Worm (Caenorhabditis elegans): ENCODE results near the gene R53.4.

The R53.4 gene

ce11 chrII:9963808-9964207 is 4.0 kb downstream of the R53.4 start:
- TF ChIP-seq C17E4.6 (GFP tag; IDR thresholded peaks at IDR 0.05) (no peak), dox-1 (GFP tag; IDR thresholded peaks at IDR 0.05) (0 out of 2 replicates have a peak, but pooled peaks have one; percentile 2), nhr-80 (tag; optimal IDR thresholded peaks at IDR 0.05) (peak; percentile 65), Y56A3A.18 (GFP tag; IDR thresholded peaks at IDR 0.05) (no peak)

DNA sequence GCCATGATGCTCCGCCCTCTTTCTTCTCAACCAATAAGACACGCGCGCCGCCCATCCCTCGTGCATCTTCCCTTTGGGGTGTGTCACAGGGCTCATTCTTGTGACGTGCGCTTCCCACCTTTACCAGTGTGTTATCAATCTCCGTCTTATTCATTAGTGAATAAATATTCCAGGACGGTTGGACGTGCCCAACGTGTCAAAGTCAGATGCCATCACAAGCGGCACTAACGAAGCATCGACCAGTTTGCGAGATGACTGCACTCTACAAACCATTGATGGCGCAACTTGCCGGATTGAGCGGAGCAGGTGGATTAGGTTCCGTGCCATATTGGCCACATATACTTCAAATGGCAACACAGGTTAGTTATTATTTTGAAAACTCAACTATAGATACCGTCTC is 7.7 kb downstream of the R53.4 start:
- TF ChIP-seq attf-5 (GFP tag; optimal IDR thresholded peaks at IDR 0.05) = no peak
- TF ChIP-seq T07F8.4 (tag; optimal IDR thresholded peaks at IDR 0.05) = no peak
- TF ChIP-seq zfh-2 (GFP tag; conservative IDR thresholded peaks at IDR 0.05) = 0 out of 2 replicates have a peak, but pooled peaks have one; percentile 20

DNA sequence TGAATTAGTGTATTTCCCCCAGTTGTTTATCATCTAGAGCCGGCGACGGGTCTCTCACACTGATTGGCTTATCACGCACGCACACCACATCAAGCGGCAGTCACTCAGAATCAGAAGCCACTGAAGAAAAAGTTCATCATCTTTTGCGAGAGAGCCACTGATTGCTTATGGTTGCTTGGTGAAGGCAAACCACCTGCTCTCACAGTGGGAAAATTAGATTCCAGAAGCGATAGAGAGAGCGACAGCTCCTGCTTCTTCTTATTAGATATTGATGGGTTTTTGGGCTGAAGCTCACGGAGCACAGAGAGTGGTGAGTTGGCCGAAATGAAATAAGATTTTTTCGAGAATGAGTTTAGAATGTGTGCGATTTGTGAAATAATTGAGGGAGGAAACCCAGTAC is 11.7 kb downstream of the R53.4 start:
- TF ChIP-seq ZK185.1 (tag; optimal IDR thresholded peaks at IDR 0.05; ENCODE audit: poor library complexity, severe bottlenecking) (no peak), K12H6.12 (tag; optimal IDR thresholded peaks at IDR 0.05) (no peak), repo-1 (tag; optimal IDR thresholded peaks at IDR 0.05) (no peak), mcd-1 (GFP tag; IDR thresholded peaks at IDR 0.05) (no peak), ama-1 (optimal IDR thresholded peaks at IDR 0.05) (no peak), ama-1 (GFP tag; optimal IDR thresholded peaks at IDR 0.05) (no peak), ceh-40 (GFP tag; IDR thresholded peaks at IDR 0.05) (no peak), attf-3 (GFP tag; conservative IDR thresholded peaks at IDR 0.05) (no peak), mxl-1 (tag; optimal IDR thresholded peaks at IDR 0.05) (no peak), T26A5.8 (tag; optimal IDR thresholded peaks at IDR 0.05) (no peak), ztf-28 (GFP tag; IDR thresholded peaks at IDR 0.05) (no peak), aptf-2 (GFP tag; conservative IDR thresholded peaks at IDR 0.05) (no peak), lir-1 (GFP tag; conservative IDR thresholded peaks at IDR 0.05) (no peak), rcor-1 (GFP tag; IDR thresholded peaks at IDR 0.05) (no peak), akir-1 (GFP tag; optimal IDR thresholded peaks at IDR 0.05) (no peak), madf-8 (GFP tag; conservative IDR thresholded peaks at IDR 0.05) (no peak), nfya-1 (tag; optimal IDR thresholded peaks at IDR 0.05; ENCODE audit: borderline replicate concordance, insufficient read depth) (no peak), lag-1 (GFP tag; IDR thresholded peaks at IDR 0.05) (no peak), F55B11.4 (tag; optimal IDR thresholded peaks at IDR 0.05; ENCODE audit: borderline replicate concordance, insufficient read depth) (no peak)

DNA sequence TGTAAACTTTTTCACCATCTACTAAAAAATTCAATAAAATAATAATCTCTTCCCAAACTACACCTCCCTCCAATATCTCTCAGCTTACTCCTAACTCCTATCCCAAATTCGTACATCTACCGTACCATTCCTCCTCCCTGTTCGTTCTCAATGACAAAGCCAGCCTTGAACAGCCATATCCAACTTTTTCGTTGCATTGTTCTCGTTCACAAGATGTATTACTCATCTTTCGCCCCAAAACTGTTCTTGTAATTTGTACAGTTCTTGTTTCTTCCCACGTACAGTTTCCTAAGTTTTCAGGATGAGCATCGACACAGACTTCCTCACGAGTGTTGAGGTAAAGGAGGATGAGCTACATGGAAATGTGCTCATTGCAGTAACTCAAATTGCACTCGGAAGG is 13.0 kb downstream of the R53.4 start, which contains the start of gene egl-43:
Gene egl-43, plus strand, starts transcription at position 301 of the 400 bp plus-strand sequence.
- TF ChIP-seq zim-3 (tag; optimal IDR thresholded peaks at IDR 0.05) (no peak), ccch-3 (GFP tag; optimal IDR thresholded peaks at IDR 0.05) (no peak), hmg-20 (GFP tag; IDR thresholded peaks at IDR 0.05) (no peak), mes-4 (tag; optimal IDR thresholded peaks at IDR 0.05) (no peak), nhr-80 (tag; optimal IDR thresholded peaks at IDR 0.05) (no peak), Y67H2A.10 (GFP tag; conservative IDR thresholded peaks at IDR 0.05) (no peak), B0336.3 (GFP tag; IDR thresholded peaks at IDR 0.05) (no peak), hmg-1.2 (GFP tag; IDR thresholded peaks at IDR 0.05) (no peak), egl-44 (GFP tag; IDR thresholded peaks at IDR 0.05) (no peak)

- TF ChIP-seq ztf-6 (GFP tag; IDR thresholded peaks at IDR 0.05) = no peak
- no peak for TF ChIP-seq aptf-2 (GFP tag; conservative IDR thresholded peaks at IDR 0.05)
- no peak for TF ChIP-seq ZK185.1 (tag; optimal IDR thresholded peaks at IDR 0.05; ENCODE audit: poor library complexity, severe bottlenecking)
- no peak for TF ChIP-seq madf-6 (GFP tag; IDR thresholded peaks at IDR 0.05)
- TF ChIP-seq unc-62 (GFP tag; optimal IDR thresholded peaks at IDR 0.05) = no peak
- no peak for TF ChIP-seq F52B5.7 (tag; optimal IDR thresholded peaks at IDR 0.05)
- no peak for TF ChIP-seq bed-1 (GFP tag; IDR thresholded peaks at IDR 0.05)
- no peak for TF ChIP-seq nfyb-1 (GFP tag; IDR thresholded peaks at IDR 0.05)
- TF ChIP-seq lin-54 (GFP tag; optimal IDR thresholded peaks at IDR 0.05) = no peak
- no peak for TF ChIP-seq athp-1 (tag; optimal IDR thresholded peaks at IDR 0.05)
- TF ChIP-seq ekl-4 (GFP tag; IDR thresholded peaks at IDR 0.05) = no peak
These were observed 16.0 kb downstream of the R53.4 start for ce11 chrII:9951846-9952245.

Measured in whole organism, young adult.